Fruit fly (Drosophila melanogaster): ENCODE results near the gene P58IPK.

DNA sequence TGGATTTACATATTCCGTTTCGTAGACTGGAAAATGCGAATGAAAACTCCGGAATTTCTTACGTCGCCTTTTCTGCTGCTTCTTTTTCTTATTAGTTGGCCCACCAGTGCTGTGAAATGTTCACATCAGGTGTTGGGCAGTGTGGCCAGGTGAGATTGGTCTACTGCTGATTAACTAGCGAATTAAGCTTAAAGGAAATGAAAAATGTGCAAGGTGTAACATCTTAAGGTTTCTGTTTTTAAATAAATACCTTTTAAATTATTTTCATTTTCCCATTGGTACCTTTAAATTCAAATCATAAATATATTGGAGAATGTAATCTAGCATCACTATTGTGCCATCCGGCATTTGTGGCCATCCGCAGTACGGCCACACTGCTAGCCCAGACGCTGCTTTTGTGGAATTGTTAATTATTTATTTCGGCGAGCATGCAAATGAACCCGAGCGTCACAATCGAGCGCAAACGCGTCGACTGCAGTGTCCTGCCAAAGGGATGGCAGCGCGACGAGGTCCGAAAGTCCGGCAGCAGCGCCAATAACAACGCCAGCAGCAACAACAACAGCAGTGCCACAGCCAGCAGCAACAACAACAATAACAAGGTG lies 27.2 kb upstream of the P58IPK start, which contains the start of the genes AP-1mu and MBD-like:
- TF ChIP-seq CG8478 (optimal IDR thresholded peaks at IDR 0.05) (no peak), psq (optimal IDR thresholded peaks at IDR 0.05) (no peak), Dll (optimal IDR thresholded peaks at IDR 0.05) (no peak), usp (GFP tag; optimal IDR thresholded peaks at IDR 0.05) (no peak)
